Worm (Caenorhabditis elegans): ENCODE data around the gene srx-2.

- TF ChIP-seq ceh-82 (tag; optimal IDR thresholded peaks at IDR 0.05) (no peak), unc-39 (tag; optimal IDR thresholded peaks at IDR 0.05) (no peak), mml-1 (tag; optimal IDR thresholded peaks at IDR 0.05) (no peak), egl-27 (tag; optimal IDR thresholded peaks at IDR 0.05) (no peak), unc-62 (GFP tag; optimal IDR thresholded peaks at IDR 0.05) (no peak), pqm-1 (tag; optimal IDR thresholded peaks at IDR 0.05) (peak; percentile 56)
Observed at ce11 chrV:8974889-8975422, 34.3 kb upstream of the srx-2 start, which contains the start of gene nhr-143.
